Worm (Caenorhabditis elegans): Measurements from ENCODE around the gene srbc-63.
A peak's percentile ranks its signal among the peaks of the same experiment; 100 is the strongest.

srbc-63 gene

ce11 chrV:15412625-15413024, at the start of gene srbc-63:
srbc-63 (minus strand) TSS chrV:15412725.
- no peak for TF ChIP-seq nhr-12 (tag; optimal IDR thresholded peaks at IDR 0.05)
- no peak for TF ChIP-seq mep-1 (tag; optimal IDR thresholded peaks at IDR 0.05)
- no peak for TF ChIP-seq nhr-28 (tag; optimal IDR thresholded peaks at IDR 0.05)
- TF ChIP-seq ceh-39 (tag; optimal IDR thresholded peaks at IDR 0.05), result no peak
- no peak for TF ChIP-seq unc-39 (tag; optimal IDR thresholded peaks at IDR 0.05)
- no peak for TF ChIP-seq ham-2 (GFP tag; optimal IDR thresholded peaks at IDR 0.05)
- TF ChIP-seq tbx-8 (GFP tag; optimal IDR thresholded peaks at IDR 0.05), result no peak
- no peak for TF ChIP-seq sem-2 (GFP tag; optimal IDR thresholded peaks at IDR 0.05)
- TF ChIP-seq lin-13 (tag; optimal IDR thresholded peaks at IDR 0.05), result no peak
- no peak for TF ChIP-seq lin-32 (GFP tag; optimal IDR thresholded peaks at IDR 0.05)
- TF ChIP-seq flh-1 (GFP tag; optimal IDR thresholded peaks at IDR 0.05), result no peak
- TF ChIP-seq elt-1 (tag; optimal IDR thresholded peaks at IDR 0.05; ENCODE audit: borderline replicate concordance, insufficient read depth), result no peak
- TF ChIP-seq sptf-1 (tag; optimal IDR thresholded peaks at IDR 0.05), result no peak
- TF ChIP-seq unc-120 (tag; optimal IDR thresholded peaks at IDR 0.05; ENCODE audit: poor library complexity, severe bottlenecking), result no peak
- no peak for TF ChIP-seq nhr-76 (tag; optimal IDR thresholded peaks at IDR 0.05)
- no peak for TF ChIP-seq nhr-2 (tag; optimal IDR thresholded peaks at IDR 0.05)

DNA sequence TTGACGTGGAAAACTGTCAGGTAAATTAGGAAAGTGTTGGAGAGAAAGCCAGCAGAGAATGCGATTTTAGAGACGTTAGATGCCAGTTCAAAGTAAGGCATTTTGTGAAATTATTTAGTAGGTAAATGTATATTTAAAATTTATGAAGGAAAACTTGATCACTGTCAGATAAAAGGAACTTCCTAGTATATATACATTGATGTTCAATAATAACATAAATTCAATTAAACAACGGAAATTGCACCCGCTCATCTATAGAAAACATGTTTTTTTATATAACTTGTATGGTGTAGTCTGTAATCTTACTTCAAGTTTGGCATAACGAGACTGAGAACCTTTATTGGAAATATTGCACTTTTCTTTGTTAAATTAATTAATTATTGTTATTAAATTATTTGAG, 46.6 kb upstream of the srbc-63 start, which contains the start of gene str-71:
Gene str-71, minus strand, starts transcription at position 101 of the 400 bp plus-strand sequence.
- TF ChIP-seq unc-62 (GFP tag; optimal IDR thresholded peaks at IDR 0.05) (no peak), tbx-8 (GFP tag; optimal IDR thresholded peaks at IDR 0.05) (no peak), lin-32 (GFP tag; optimal IDR thresholded peaks at IDR 0.05) (no peak), ces-1 (GFP tag; optimal IDR thresholded peaks at IDR 0.05) (no peak), zip-8 (tag; optimal IDR thresholded peaks at IDR 0.05) (no peak), mep-1 (tag; optimal IDR thresholded peaks at IDR 0.05) (no peak), elt-1 (tag; optimal IDR thresholded peaks at IDR 0.05; ENCODE audit: borderline replicate concordance, insufficient read depth) (no peak), sem-2 (GFP tag; optimal IDR thresholded peaks at IDR 0.05) (no peak), hlh-1 (tag; optimal IDR thresholded peaks at IDR 0.05) (no peak), drap-1 (GFP tag; optimal IDR thresholded peaks at IDR 0.05) (no peak), nhr-76 (tag; optimal IDR thresholded peaks at IDR 0.05) (no peak), sptf-1 (tag; optimal IDR thresholded peaks at IDR 0.05) (no peak), mls-2 (tag; optimal IDR thresholded peaks at IDR 0.05) (no peak), nhr-2 (tag; optimal IDR thresholded peaks at IDR 0.05) (no peak), blmp-1 (tag; optimal IDR thresholded peaks at IDR 0.05) (no peak), ham-2 (GFP tag; optimal IDR thresholded peaks at IDR 0.05) (no peak), lsy-2 (tag; optimal IDR thresholded peaks at IDR 0.05) (no peak)

DNA sequence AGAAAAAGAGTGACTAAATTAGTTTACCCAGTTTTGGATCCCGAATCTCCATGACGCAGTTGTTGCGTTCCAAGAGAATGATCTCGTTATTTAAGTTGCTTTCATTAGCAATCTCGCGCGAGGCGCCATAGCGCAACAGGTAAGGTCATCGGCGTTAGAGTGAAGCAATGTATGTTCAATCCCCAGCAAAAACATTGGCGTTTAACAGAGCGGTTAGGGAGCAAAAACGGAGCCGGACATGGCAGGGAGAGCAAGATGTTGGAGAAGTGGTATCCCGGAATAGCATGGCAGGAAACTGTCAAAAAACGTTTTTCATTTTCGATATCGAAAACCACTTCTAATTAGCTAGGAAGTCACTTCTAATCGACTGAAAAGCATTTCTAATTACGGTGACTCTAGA, 41.8 kb upstream of the srbc-63 start:
- no peak for TF ChIP-seq ces-1 (GFP tag; optimal IDR thresholded peaks at IDR 0.05)
- TF ChIP-seq drap-1 (GFP tag; optimal IDR thresholded peaks at IDR 0.05), result peak; percentile 5

DNA sequence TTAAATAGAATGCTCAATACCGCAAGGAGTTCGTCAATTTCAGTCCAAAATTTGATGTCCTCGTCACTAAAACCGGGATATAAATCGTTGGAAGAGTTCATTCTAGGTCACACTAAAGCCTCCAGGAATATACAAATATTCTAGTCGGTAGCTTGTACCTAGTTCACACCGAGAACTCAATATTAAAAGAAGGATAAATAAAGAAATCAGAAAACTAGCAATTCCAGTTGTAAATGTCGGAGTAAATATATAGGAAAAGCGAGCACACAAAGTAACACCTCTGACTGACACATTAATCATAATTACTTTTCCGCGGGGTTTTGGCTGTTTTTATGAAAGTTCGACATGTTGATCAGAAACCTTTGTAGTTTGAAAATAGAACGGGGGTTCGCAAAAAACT, 38.9 kb upstream of the srbc-63 start, which contains the start of gene srw-33:
Gene srw-33, minus strand, starts transcription at position 101 of the 400 bp plus-strand sequence.
- TF ChIP-seq nhr-12 (tag; optimal IDR thresholded peaks at IDR 0.05), result no peak
- TF ChIP-seq sptf-1 (tag; optimal IDR thresholded peaks at IDR 0.05), result no peak
- TF ChIP-seq hlh-1 (tag; optimal IDR thresholded peaks at IDR 0.05), result no peak
- no peak for TF ChIP-seq mep-1 (tag; optimal IDR thresholded peaks at IDR 0.05)
- TF ChIP-seq nhr-237 (tag; optimal IDR thresholded peaks at IDR 0.05), result no peak
- TF ChIP-seq elt-1 (tag; optimal IDR thresholded peaks at IDR 0.05; ENCODE audit: borderline replicate concordance, insufficient read depth), result no peak
- no peak for TF ChIP-seq snpc-4 (tag; optimal IDR thresholded peaks at IDR 0.05)
- TF ChIP-seq nhr-28 (tag; optimal IDR thresholded peaks at IDR 0.05), result no peak
- no peak for TF ChIP-seq elt-3 (tag; optimal IDR thresholded peaks at IDR 0.05)
- TF ChIP-seq lsy-2 (tag; optimal IDR thresholded peaks at IDR 0.05), result no peak
- no peak for TF ChIP-seq ztf-11 (tag; optimal IDR thresholded peaks at IDR 0.05)
- no peak for TF ChIP-seq pha-4 (tag; optimal IDR thresholded peaks at IDR 0.05)
- TF ChIP-seq ham-2 (GFP tag; optimal IDR thresholded peaks at IDR 0.05), result no peak
- no peak for TF ChIP-seq ceh-83 (GFP tag; optimal IDR thresholded peaks at IDR 0.05)
- TF ChIP-seq ces-1 (GFP tag; optimal IDR thresholded peaks at IDR 0.05), result no peak
- TF ChIP-seq lin-13 (tag; optimal IDR thresholded peaks at IDR 0.05), result no peak
- no peak for TF ChIP-seq nhr-2 (tag; optimal IDR thresholded peaks at IDR 0.05)
- TF ChIP-seq unc-39 (tag; optimal IDR thresholded peaks at IDR 0.05), result no peak
- no peak for TF ChIP-seq tbx-8 (GFP tag; optimal IDR thresholded peaks at IDR 0.05)

ce11 chrV:15448865-15449264, 36.3 kb upstream of the srbc-63 start, which contains the start of gene T26H5.14:
T26H5.14 (plus strand) TSS chrV:15449165.
- TF ChIP-seq nhr-76 (tag; optimal IDR thresholded peaks at IDR 0.05) (no peak), nhr-12 (tag; optimal IDR thresholded peaks at IDR 0.05) (no peak), ces-1 (GFP tag; optimal IDR thresholded peaks at IDR 0.05) (no peak), nhr-28 (tag; optimal IDR thresholded peaks at IDR 0.05) (no peak), lin-32 (GFP tag; optimal IDR thresholded peaks at IDR 0.05) (no peak), sem-2 (GFP tag; optimal IDR thresholded peaks at IDR 0.05) (no peak), zip-8 (tag; optimal IDR thresholded peaks at IDR 0.05) (no peak), unc-39 (tag; optimal IDR thresholded peaks at IDR 0.05) (no peak), sptf-1 (tag; optimal IDR thresholded peaks at IDR 0.05) (no peak), unc-120 (tag; optimal IDR thresholded peaks at IDR 0.05; ENCODE audit: poor library complexity, severe bottlenecking) (no peak), lsy-2 (tag; optimal IDR thresholded peaks at IDR 0.05) (no peak), elt-1 (tag; optimal IDR thresholded peaks at IDR 0.05; ENCODE audit: borderline replicate concordance, insufficient read depth) (no peak), elt-3 (tag; optimal IDR thresholded peaks at IDR 0.05) (no peak), hlh-1 (tag; optimal IDR thresholded peaks at IDR 0.05) (no peak), unc-62 (GFP tag; optimal IDR thresholded peaks at IDR 0.05) (no peak), mls-2 (tag; optimal IDR thresholded peaks at IDR 0.05) (no peak), M03D4.4 (tag; optimal IDR thresholded peaks at IDR 0.05) (no peak), nhr-2 (tag; optimal IDR thresholded peaks at IDR 0.05) (no peak)
